Worm (Caenorhabditis elegans) whole organism, midembryonic: ENCODE measurements around the gene nhr-248.

Experiments
- T22C8.4 ChIP-seq: fragments of 200-800 bp; sonication (Bioruptor generic); IDR thresholded peaks from 2 replicates; pipeline ENCODE4 v1.3.6; 2022; ENCODE audit warnings: missing genetic modification characterization, missing compliant biosample characterization
- cog-1 ChIP-seq: sonication (generic microtip); optimal IDR thresholded peaks from 2 replicates; lab custom pipeline; 2016; ENCODE audit warnings: missing genetic modification characterization, missing compliant biosample characterization
- flt-1 ChIP-seq: fragments of 200-800 bp; sonication (Bioruptor generic); IDR thresholded peaks from 2 replicates; pipeline ENCODE4 v1.3.6; 2022; ENCODE audit warnings: missing genetic modification characterization, missing compliant biosample characterization
- klf-2 ChIP-seq: fragments of 200-800 bp; sonication (Bioruptor generic); conservative IDR thresholded peaks from 2 replicates; pipeline ENCODE4 v1.3.6; 2022; ENCODE audit warnings: missing genetic modification reagents, missing genetic modification characterization, missing compliant biosample characterization
- ztf-29 ChIP-seq: fragments of 200-800 bp; sonication (Bioruptor generic); IDR thresholded peaks from 2 replicates; pipeline ENCODE4 v1.3.6; 2022; ENCODE audit warnings: missing genetic modification reagents, missing genetic modification characterization, missing compliant biosample characterization

DNA sequence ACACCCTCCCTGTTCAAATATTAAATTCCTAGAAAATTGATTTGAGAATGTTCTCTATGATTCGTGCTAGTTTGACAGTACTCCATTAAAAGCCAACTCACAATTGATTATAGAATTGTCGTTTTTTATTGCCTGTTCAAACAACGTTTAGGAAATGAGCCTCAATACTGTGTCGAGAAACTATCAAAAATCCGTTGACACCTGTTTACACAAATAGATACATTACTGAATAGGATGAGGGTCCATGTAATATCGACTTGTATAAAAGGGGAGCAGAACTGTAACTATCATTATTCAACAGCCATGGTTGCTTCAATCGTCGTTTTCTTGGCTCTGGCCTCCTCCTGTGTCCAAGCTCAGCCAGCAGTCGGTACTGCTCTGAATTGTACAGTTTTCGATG, 3.6 kb downstream of the nhr-248 start, which contains the start of gene ZK218.5:
- no peak for TF ChIP-seq cog-1 (tag; lab: Kevin White, UChicago)
- TF ChIP-seq T22C8.4 (GFP tag; lab: Robert Waterston, UW): no peak
- TF ChIP-seq flt-1: no peak
- no peak for TF ChIP-seq klf-2 (GFP tag; lab: Robert Waterston, UW)
- no peak for TF ChIP-seq ztf-29 (GFP tag; lab: Robert Waterston, UW)
